Worm (Caenorhabditis elegans) whole organism, mixed stage, embryonic: Measurements from ENCODE around the gene miro-1.

ENCODE experiments used
- blmp-1 ChIP-seq: fragments of 150-350 bp; optimal IDR thresholded peaks from 2 replicates; lab custom pipeline; 2014; ENCODE audit warnings: missing biosample characterization, missing genetic modification characterization
- elt-3 ChIP-seq: fragments of 150-350 bp; optimal IDR thresholded peaks from 2 replicates; lab custom pipeline; 2014; ENCODE audit warnings: missing biosample characterization, missing genetic modification characterization
- sptf-1 ChIP-seq: sonication (generic microtip); optimal IDR thresholded peaks from 2 replicates; lab custom pipeline; 2017; ENCODE audit warnings: mild to moderate bottlenecking, missing genetic modification characterization, moderate library complexity, missing compliant biosample characterization

ce11 chrIV:4686291-4686830, 29.2 kb downstream of the miro-1 start:
- TF ChIP-seq sptf-1, result no peak
- TF ChIP-seq blmp-1 (tag; lab: Kevin White, UChicago), result no peak
- no peak for TF ChIP-seq elt-3
